Worm (Caenorhabditis elegans) whole organism, young adult: ENCODE data around the gene klp-12.

Source experiments
- B0035.1 ChIP-seq: sonication (generic microtip); optimal IDR thresholded peaks from 2 replicates; lab custom pipeline; 2016; ENCODE audit warnings: missing genetic modification characterization, mild to moderate bottlenecking, missing compliant biosample characterization, missing genotype, missing genetic modification reagents
- B0336.3 ChIP-seq: fragments of 200-800 bp; sonication (Bioruptor generic); IDR thresholded peaks from 2 replicates; pipeline ENCODE4 v1.3.6; 2022; ENCODE audit warnings: missing genetic modification characterization, missing compliant biosample characterization
- D2030.7 ChIP-seq: fragments of 200-800 bp; sonication (Bioruptor generic); IDR thresholded peaks from 2 replicates; pipeline ENCODE4 v1.3.6; 2022; ENCODE audit warnings: missing genetic modification reagents, missing genetic modification characterization, missing compliant biosample characterization
- F23B12.7 ChIP-seq: sonication (generic microtip); optimal IDR thresholded peaks from 2 replicates; lab custom pipeline; 2017; ENCODE audit warnings: missing genetic modification characterization, mild to moderate bottlenecking, missing compliant biosample characterization, antibody characterized with exemption, moderate library complexity; ENCODE audit not compliant: insufficient read depth
- T26A5.8 ChIP-seq: sonication (generic microtip); optimal IDR thresholded peaks from 2 replicates; lab custom pipeline; 2016; ENCODE audit warnings: missing genetic modification characterization, missing compliant biosample characterization
- Y53G8AR.9 ChIP-seq: fragments of 200-800 bp; sonication (Bioruptor generic); conservative IDR thresholded peaks from 2 replicates; pipeline ENCODE4 v1.3.6; 2022; ENCODE audit warnings: missing genetic modification reagents, missing genetic modification characterization, missing compliant biosample characterization
- Y56A3A.18 ChIP-seq: fragments of 200-800 bp; sonication (Bioruptor generic); IDR thresholded peaks from 2 replicates; pipeline ENCODE4 v1.3.6; 2022; ENCODE audit warnings: missing genetic modification reagents, missing genetic modification characterization, missing compliant biosample characterization
- Y95B8A.8 ChIP-seq: fragments of 200-800 bp; sonication (Bioruptor generic); IDR thresholded peaks from 2 replicates; pipeline ENCODE4 v1.3.6; 2022; ENCODE audit warnings: missing genetic modification reagents, missing genetic modification characterization, missing compliant biosample characterization
- akir-1 ChIP-seq: fragments of 200-800 bp; sonication (Bioruptor generic); optimal IDR thresholded peaks from 2 replicates; lab custom pipeline; 2018; ENCODE audit warnings: mild to moderate bottlenecking, missing genetic modification characterization, moderate library complexity, missing compliant biosample characterization
- athp-1 ChIP-seq: sonication (generic microtip); optimal IDR thresholded peaks from 2 replicates; lab custom pipeline; 2017; ENCODE audit warnings: mild to moderate bottlenecking, missing genetic modification characterization, missing compliant biosample characterization
- attf-5 ChIP-seq: fragments of 200-800 bp; sonication (Bioruptor generic); optimal IDR thresholded peaks from 2 replicates; lab custom pipeline; 2018; ENCODE audit warnings: mild to moderate bottlenecking, missing genetic modification characterization, missing compliant biosample characterization
- cebp-1 ChIP-seq, 2 experiments: fragments of 200-800 bp in 1 of 2; sonication (Bioruptor generic) in 1 of 2; sonication (generic microtip) in 1 of 2; IDR thresholded peaks in 1 of 2; optimal IDR thresholded peaks in 1 of 2; 2 replicates each; pipeline versions ENCODE4 v1.3.6 to Lab custom; 2017 to 2022; ENCODE audit warnings: missing compliant biosample characterization in 2 of 2, missing genetic modification characterization in 2 of 2, mild to moderate bottlenecking in 1 of 2, missing genetic modification reagents in 1 of 2, moderate library complexity in 1 of 2
- ceh-27 ChIP-seq: fragments of 200-800 bp; sonication (Bioruptor generic); optimal IDR thresholded peaks from 2 replicates; lab custom pipeline; 2018; ENCODE audit warnings: mild to moderate bottlenecking, missing genetic modification characterization, moderate library complexity, missing compliant biosample characterization
- ceh-79 ChIP-seq: sonication (generic microtip); optimal IDR thresholded peaks from 2 replicates; lab custom pipeline; 2017; ENCODE audit warnings: mild to moderate bottlenecking, missing genetic modification characterization, missing compliant biosample characterization
- ceh-91 ChIP-seq: fragments of 200-800 bp; sonication (Bioruptor generic); IDR thresholded peaks from 2 replicates; pipeline ENCODE4 v1.3.6; 2022; ENCODE audit warnings: missing genetic modification reagents, missing genetic modification characterization, missing compliant biosample characterization
- dpff-1 ChIP-seq: sonication (generic microtip); optimal IDR thresholded peaks from 2 replicates; lab custom pipeline; 2017; ENCODE audit warnings: mild to moderate bottlenecking, missing genetic modification characterization, missing compliant biosample characterization
- dpl-1 ChIP-seq: fragments of 150-350 bp; optimal IDR thresholded peaks from 2 replicates; lab custom pipeline; 2014; ENCODE audit warnings: missing biosample characterization, missing genetic modification reagents, missing genetic modification characterization
- ekl-4 ChIP-seq: fragments of 200-800 bp; sonication (Bioruptor generic); IDR thresholded peaks from 2 replicates; pipeline ENCODE4 v1.3.6; 2022; ENCODE audit warnings: missing genetic modification reagents, missing genetic modification characterization, missing compliant biosample characterization
- hlh-12 ChIP-seq: sonication (generic microtip); optimal IDR thresholded peaks from 2 replicates; lab custom pipeline; 2016; ENCODE audit warnings: missing genetic modification characterization, missing compliant biosample characterization
- hlh-26 ChIP-seq: fragments of 200-800 bp; sonication (Bioruptor generic); conservative IDR thresholded peaks from 2 replicates; pipeline ENCODE4 v1.3.6; 2022; ENCODE audit warnings: missing genetic modification reagents, missing genetic modification characterization, missing compliant biosample characterization
- hsf-1 ChIP-seq: fragments of 200-800 bp; sonication (Bioruptor generic); IDR thresholded peaks from 2 replicates; pipeline ENCODE4 v1.3.6; 2022; ENCODE audit warnings: missing genetic modification reagents, missing genetic modification characterization, missing compliant biosample characterization
- lin-26 ChIP-seq: fragments of 200-800 bp; sonication (Bioruptor generic); IDR thresholded peaks from 2 replicates; pipeline ENCODE4 v1.3.6; 2022; ENCODE audit warnings: missing genetic modification reagents, missing genetic modification characterization, missing compliant biosample characterization
- lin-35 ChIP-seq, 3 experiments: fragments of 150-350 bp in 2 of 3; sonication (generic microtip) in 1 of 3; optimal IDR thresholded peaks; 2 replicates each; lab custom pipeline; 2014 to 2018; ENCODE audit warnings: missing biosample characterization in 3 of 3, missing genetic modification characterization in 3 of 3, missing genetic modification reagents in 3 of 3
- lsy-27 ChIP-seq: sonication (generic microtip); optimal IDR thresholded peaks from 2 replicates; lab custom pipeline; 2017; ENCODE audit warnings: missing genetic modification characterization, mild to moderate bottlenecking, missing compliant biosample characterization, antibody characterized with exemption, missing genotype, borderline replicate concordance; ENCODE audit not compliant: insufficient read depth
- madf-10 ChIP-seq: sonication (generic microtip); optimal IDR thresholded peaks from 2 replicates; lab custom pipeline; 2016; ENCODE audit warnings: mild to moderate bottlenecking, missing genetic modification characterization, missing compliant biosample characterization
- nfya-2 ChIP-seq: fragments of 200-800 bp; sonication (Bioruptor generic); IDR thresholded peaks from 2 replicates; pipeline ENCODE4 v1.3.6; 2022; ENCODE audit warnings: missing genetic modification reagents, missing genetic modification characterization, missing compliant biosample characterization
- nhr-90 ChIP-seq: sonication (generic microtip); optimal IDR thresholded peaks from 2 replicates; lab custom pipeline; 2016; ENCODE audit warnings: missing genotype, mild to moderate bottlenecking, missing genetic modification characterization, missing compliant biosample characterization
- repo-1 ChIP-seq: sonication (generic microtip); optimal IDR thresholded peaks from 2 replicates; lab custom pipeline; 2017; ENCODE audit warnings: mild to moderate bottlenecking, missing genetic modification characterization, missing compliant biosample characterization
- sdz-38 ChIP-seq: sonication (generic microtip); optimal IDR thresholded peaks from 2 replicates; lab custom pipeline; 2016; ENCODE audit warnings: missing genotype, missing genetic modification characterization, missing compliant biosample characterization
- snpc-1.1 ChIP-seq: sonication (generic microtip); optimal IDR thresholded peaks from 2 replicates; lab custom pipeline; 2017; ENCODE audit warnings: missing genetic modification characterization, mild to moderate bottlenecking, missing compliant biosample characterization, antibody characterized with exemption, moderate library complexity, missing genotype, missing genetic modification reagents; ENCODE audit not compliant: insufficient read depth
- snpc-1.3 ChIP-seq: sonication (generic microtip); optimal IDR thresholded peaks from 2 replicates; lab custom pipeline; 2017; ENCODE audit warnings: missing genetic modification characterization, mild to moderate bottlenecking, missing compliant biosample characterization, antibody characterized with exemption, moderate library complexity, missing genotype, missing genetic modification reagents; ENCODE audit not compliant: insufficient read depth
- snpc-3.4 ChIP-seq: sonication (generic microtip); optimal IDR thresholded peaks from 2 replicates; lab custom pipeline; 2017; ENCODE audit warnings: missing genetic modification characterization, mild to moderate bottlenecking, missing compliant biosample characterization, antibody characterized with exemption, moderate library complexity, missing genotype, missing genetic modification reagents
- snpc-4 ChIP-seq, 5 experiments: fragments of 150-350 bp in 1 of 5; sonication (generic microtip) in 4 of 5; optimal IDR thresholded peaks; 2 replicates each; lab custom pipeline; 2014 to 2018; ENCODE audit warnings: missing genetic modification characterization in 5 of 5, missing biosample characterization in 3 of 5, antibody characterized with exemption in 2 of 5, mild to moderate bottlenecking in 2 of 5, missing compliant biosample characterization in 2 of 5, missing genotype in 2 of 5, moderate library complexity in 2 of 5, missing genetic modification reagents in 1 of 5
- somi-1 ChIP-seq: fragments of 200-800 bp; sonication (Bioruptor generic); optimal IDR thresholded peaks from 2 replicates; lab custom pipeline; 2018; ENCODE audit warnings: mild to moderate bottlenecking, missing genetic modification characterization, missing compliant biosample characterization
- unc-130 ChIP-seq: sonication (generic microtip); optimal IDR thresholded peaks from 2 replicates; lab custom pipeline; 2016; ENCODE audit warnings: missing genetic modification reagents, missing genetic modification characterization, missing compliant biosample characterization
- unc-62 ChIP-seq: fragments of 150-350 bp; optimal IDR thresholded peaks from 2 replicates; lab custom pipeline; 2014; ENCODE audit warnings: missing biosample characterization, missing genetic modification reagents, missing genetic modification characterization
- zim-3 ChIP-seq: sonication (generic microtip); optimal IDR thresholded peaks from 2 replicates; lab custom pipeline; 2017; ENCODE audit warnings: mild to moderate bottlenecking, missing genetic modification characterization, moderate library complexity, missing compliant biosample characterization
- ztf-22 ChIP-seq: fragments of 200-800 bp; sonication (Bioruptor generic); optimal IDR thresholded peaks from 2 replicates; lab custom pipeline; 2018; ENCODE audit warnings: mild to moderate bottlenecking, missing genetic modification characterization, moderate library complexity, missing compliant biosample characterization
- ztf-26 ChIP-seq: sonication (generic microtip); optimal IDR thresholded peaks from 2 replicates; lab custom pipeline; 2017; ENCODE audit warnings: missing genetic modification characterization, missing compliant biosample characterization

klp-12 gene

DNA sequence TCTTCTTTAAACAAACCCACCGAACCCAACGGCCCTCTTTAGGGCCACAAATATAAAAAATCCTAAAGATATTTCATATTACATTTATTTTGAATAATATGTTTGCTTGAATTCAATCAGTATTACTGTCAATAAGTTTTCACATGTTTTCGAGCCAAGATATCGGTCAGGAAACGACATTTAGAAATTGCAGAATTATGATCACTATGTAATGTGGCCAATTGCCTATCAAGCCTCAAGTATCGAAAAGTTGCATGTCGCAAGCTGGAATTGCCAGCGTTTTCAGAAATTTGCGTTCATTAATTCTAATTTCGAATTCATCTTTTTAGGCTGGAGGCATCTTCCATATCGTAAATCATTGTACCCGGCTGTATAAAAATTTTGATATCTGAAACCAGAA lies 41.8 kb upstream of the klp-12 start (continued):
- no peak for TF ChIP-seq unc-62
- TF ChIP-seq snpc-1.1: no peak
- no peak for TF ChIP-seq ceh-79 (tag; lab: Kevin White, UChicago)
- no peak for TF ChIP-seq nhr-90 (tag; lab: Kevin White, UChicago)
- no peak for TF ChIP-seq ztf-22 (GFP tag; lab: Kevin White, UChicago)
- TF ChIP-seq attf-5 (GFP tag; lab: Kevin White, UChicago): no peak
- TF ChIP-seq ceh-91: no peak
- no peak for TF ChIP-seq ztf-26 (tag; lab: Kevin White, UChicago)
- no peak for TF ChIP-seq hlh-26 (GFP tag; lab: Robert Waterston, UW)
- TF ChIP-seq B0035.1: no peak
- TF ChIP-seq D2030.7: peak; percentile 45; the same call in 1 of the 2 replicates
- no peak for TF ChIP-seq lsy-27 (tag; lab: Kevin White, UChicago)
- TF ChIP-seq hlh-12 (tag; lab: Kevin White, UChicago): no peak
- no peak for TF ChIP-seq cebp-1 (GFP tag; IDR thresholded peaks at IDR 0.05; lab: Robert Waterston, UW)
- TF ChIP-seq cebp-1 (tag; optimal IDR thresholded peaks at IDR 0.05; lab: Kevin White, UChicago): peak; percentile 2
- peak; percentile 37 for TF ChIP-seq snpc-3.4 (tag; lab: Kevin White, UChicago)
- TF ChIP-seq repo-1 (tag; lab: Kevin White, UChicago): no peak
- TF ChIP-seq sdz-38 (tag; lab: Kevin White, UChicago): no peak
- 0 out of 2 replicates have a peak, but pooled peaks have one; percentile 55 for TF ChIP-seq Y53G8AR.9 (GFP tag; lab: Robert Waterston, UW)
- TF ChIP-seq Y56A3A.18 (GFP tag; lab: Robert Waterston, UW): no peak
- TF ChIP-seq somi-1 (GFP tag; lab: Kevin White, UChicago): no peak
- TF ChIP-seq dpl-1 (GFP tag; lab: Kevin White, UChicago): no peak
- no peak for TF ChIP-seq nfya-2
- no peak for TF ChIP-seq snpc-1.3 (tag; lab: Kevin White, UChicago)
- TF ChIP-seq lin-26: peak; percentile 94
- TF ChIP-seq unc-130 (GFP tag; lab: Kevin White, UChicago): no peak
- TF ChIP-seq dpff-1: no peak
- no peak for TF ChIP-seq F23B12.7 (tag; lab: Kevin White, UChicago)
- peak; percentile 15 for TF ChIP-seq athp-1 (tag; lab: Kevin White, UChicago)
- no peak for TF ChIP-seq madf-10
- peak; percentile 64; the same call in 1 of the 2 replicates for TF ChIP-seq ekl-4
- TF ChIP-seq ceh-27 (GFP tag; lab: Kevin White, UChicago): no peak
- no peak; the same call in 1 of the 2 replicates for TF ChIP-seq hsf-1 (GFP tag; lab: Robert Waterston, UW)
- no peak for TF ChIP-seq lin-35 (GFP tag; optimal IDR thresholded peaks at IDR 0.05; lab: Kevin White, UChicago)
- TF ChIP-seq zim-3 (tag; lab: Kevin White, UChicago): no peak
- TF ChIP-seq snpc-4 (GFP tag; optimal IDR thresholded peaks at IDR 0.05; lab: Kevin White, UChicago): no peak
- no peak for TF ChIP-seq snpc-4 (tag; optimal IDR thresholded peaks at IDR 0.05; lab: Kevin White, UChicago)
- TF ChIP-seq akir-1 (GFP tag; lab: Kevin White, UChicago): no peak
- peak; percentile 62; the same call in 1 of the 2 replicates for TF ChIP-seq B0336.3 (GFP tag; lab: Robert Waterston, UW)
- TF ChIP-seq Y95B8A.8: peak; percentile 71; the same call in 1 of the 2 replicates
- no peak for TF ChIP-seq T26A5.8
- TF ChIP-seq, all 124 proteins: peak for 33
